Worm (Caenorhabditis elegans) whole organism, mixed stage, embryonic: Measurements from ENCODE around the gene cyp-34A6.

Experiments used
- M03D4.4 ChIP-seq: sonication (generic microtip); optimal IDR thresholded peaks from 2 replicates; lab custom pipeline; 2017; ENCODE audit warnings: mild to moderate bottlenecking, missing genetic modification characterization, missing compliant biosample characterization
- bed-3 ChIP-seq: fragments of 200-800 bp; sonication (Bioruptor generic); optimal IDR thresholded peaks from 3 replicates; lab custom pipeline; 2018; ENCODE audit warnings: mild to moderate bottlenecking, missing genetic modification characterization, moderate library complexity, missing compliant biosample characterization
- blmp-1 ChIP-seq: fragments of 150-350 bp; optimal IDR thresholded peaks from 2 replicates; lab custom pipeline; 2014; ENCODE audit warnings: missing biosample characterization, missing genetic modification characterization
- ceh-39 ChIP-seq: fragments of 150-350 bp; optimal IDR thresholded peaks from 2 replicates; lab custom pipeline; 2014; ENCODE audit warnings: missing biosample characterization, missing genetic modification characterization
- ceh-83 ChIP-seq: fragments of 200-800 bp; sonication (Bioruptor generic); optimal IDR thresholded peaks from 2 replicates; lab custom pipeline; 2018; ENCODE audit warnings: mild to moderate bottlenecking, missing genetic modification characterization, missing compliant biosample characterization
- ces-1 ChIP-seq: fragments of 150-350 bp; optimal IDR thresholded peaks from 2 replicates; lab custom pipeline; 2014; ENCODE audit warnings: missing biosample characterization, missing genetic modification reagents, missing genetic modification characterization
- drap-1 ChIP-seq: fragments of 200-800 bp; sonication (Bioruptor generic); optimal IDR thresholded peaks from 3 replicates; lab custom pipeline; 2018; ENCODE audit warnings: mild to moderate bottlenecking, missing genetic modification characterization, missing compliant biosample characterization
- elt-1 ChIP-seq: sonication (generic microtip); optimal IDR thresholded peaks from 2 replicates; lab custom pipeline; 2017; ENCODE audit warnings: missing genetic modification characterization, mild to moderate bottlenecking, missing compliant biosample characterization, antibody characterized with exemption, moderate library complexity, borderline replicate concordance; ENCODE audit not compliant: insufficient read depth
- elt-3 ChIP-seq: fragments of 150-350 bp; optimal IDR thresholded peaks from 2 replicates; lab custom pipeline; 2014; ENCODE audit warnings: missing biosample characterization, missing genetic modification characterization
- flh-1 ChIP-seq: fragments of 200-800 bp; sonication (Bioruptor generic); optimal IDR thresholded peaks from 2 replicates; lab custom pipeline; 2018; ENCODE audit warnings: mild to moderate bottlenecking, missing genetic modification characterization, moderate library complexity, missing compliant biosample characterization
- hlh-1 ChIP-seq: fragments of 150-350 bp; optimal IDR thresholded peaks from 2 replicates; lab custom pipeline; 2014; ENCODE audit warnings: missing biosample characterization, missing genetic modification reagents, missing genetic modification characterization
- lin-13 ChIP-seq: fragments of 150-350 bp; optimal IDR thresholded peaks from 2 replicates; lab custom pipeline; 2014; ENCODE audit warnings: missing biosample characterization, missing genetic modification characterization
- lin-32 ChIP-seq: fragments of 200-800 bp; sonication (Bioruptor generic); optimal IDR thresholded peaks from 2 replicates; lab custom pipeline; 2018; ENCODE audit warnings: mild to moderate bottlenecking, missing genetic modification characterization, missing compliant biosample characterization
- lsy-2 ChIP-seq: fragments of 150-350 bp; optimal IDR thresholded peaks from 2 replicates; lab custom pipeline; 2014; ENCODE audit warnings: missing biosample characterization, missing genetic modification characterization
- mab-5 ChIP-seq: fragments of 150-350 bp; optimal IDR thresholded peaks from 2 replicates; lab custom pipeline; 2014; ENCODE audit warnings: missing biosample characterization, missing genetic modification characterization
- mep-1 ChIP-seq: fragments of 150-350 bp; optimal IDR thresholded peaks from 2 replicates; lab custom pipeline; 2017; ENCODE audit warnings: missing biosample characterization, missing genetic modification reagents, missing genetic modification characterization, inconsistent platforms
- mls-2 ChIP-seq: sonication (generic microtip); optimal IDR thresholded peaks from 2 replicates; lab custom pipeline; 2016; ENCODE audit warnings: mild to moderate bottlenecking, missing genetic modification characterization, moderate library complexity, missing compliant biosample characterization
- nhr-12 ChIP-seq: fragments of 150-350 bp; optimal IDR thresholded peaks from 2 replicates; lab custom pipeline; 2014; ENCODE audit warnings: missing biosample characterization, missing genetic modification characterization
- nhr-2 ChIP-seq: fragments of 150-350 bp; optimal IDR thresholded peaks from 2 replicates; lab custom pipeline; 2014; ENCODE audit warnings: missing biosample characterization, missing genetic modification characterization
- nhr-28 ChIP-seq: fragments of 150-350 bp; optimal IDR thresholded peaks from 2 replicates; lab custom pipeline; 2014; ENCODE audit warnings: missing biosample characterization, missing genetic modification characterization
- pha-4 ChIP-seq: fragments of 150-350 bp; optimal IDR thresholded peaks from 2 replicates; lab custom pipeline; 2018; ENCODE audit warnings: missing biosample characterization, missing genetic modification reagents, missing genetic modification characterization
- sem-2 ChIP-seq: fragments of 200-800 bp; sonication (Bioruptor generic); optimal IDR thresholded peaks from 2 replicates; lab custom pipeline; 2018; ENCODE audit warnings: mild to moderate bottlenecking, missing genetic modification characterization, missing compliant biosample characterization
- snpc-4 ChIP-seq: fragments of 150-350 bp; optimal IDR thresholded peaks from 2 replicates; lab custom pipeline; 2014; ENCODE audit warnings: missing biosample characterization, missing genetic modification characterization
- sptf-1 ChIP-seq: sonication (generic microtip); optimal IDR thresholded peaks from 2 replicates; lab custom pipeline; 2017; ENCODE audit warnings: mild to moderate bottlenecking, missing genetic modification characterization, moderate library complexity, missing compliant biosample characterization
- tbx-8 ChIP-seq: fragments of 200-800 bp; sonication (Bioruptor generic); optimal IDR thresholded peaks from 2 replicates; lab custom pipeline; 2018; ENCODE audit warnings: mild to moderate bottlenecking, missing genetic modification characterization, moderate library complexity, missing compliant biosample characterization
- unc-120 ChIP-seq: sonication (generic microtip); optimal IDR thresholded peaks from 2 replicates; lab custom pipeline; 2017; ENCODE audit warnings: missing genetic modification characterization, missing compliant biosample characterization; ENCODE audit not compliant: poor library complexity, severe bottlenecking
- unc-39 ChIP-seq: fragments of 150-350 bp; optimal IDR thresholded peaks from 2 replicates; lab custom pipeline; 2014; ENCODE audit warnings: missing biosample characterization, missing genetic modification characterization
- unc-62 ChIP-seq: fragments of 150-350 bp; optimal IDR thresholded peaks from 2 replicates; lab custom pipeline; 2014; ENCODE audit warnings: missing biosample characterization, missing genetic modification reagents, missing genetic modification characterization
- zip-8 ChIP-seq: fragments of 150-350 bp; optimal IDR thresholded peaks from 2 replicates; lab custom pipeline; 2014; ENCODE audit warnings: missing biosample characterization, missing genetic modification characterization
- ztf-11 ChIP-seq: fragments of 150-350 bp; optimal IDR thresholded peaks from 2 replicates; lab custom pipeline; 2014; ENCODE audit warnings: missing biosample characterization, missing genetic modification characterization

Gene cyp-34A6

DNA sequence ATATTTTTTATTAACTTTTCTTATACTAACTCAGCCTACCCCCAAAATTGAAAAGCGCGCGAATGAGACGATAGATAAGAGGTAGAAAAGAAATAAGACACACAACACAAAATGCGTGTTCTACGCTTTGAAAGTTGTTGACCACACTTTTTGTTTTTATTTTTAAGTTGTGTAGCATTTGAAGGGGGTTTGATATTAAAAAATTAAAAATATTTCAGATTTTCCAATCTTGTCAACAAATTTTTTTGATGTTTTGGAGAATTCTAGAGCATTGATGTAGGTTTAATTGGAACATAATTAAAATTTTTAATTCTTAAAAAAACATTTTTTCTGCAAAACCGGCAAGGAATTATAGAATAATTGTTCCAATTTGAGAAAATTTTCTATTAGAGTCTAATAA lies at the start of gene cyp-34A6:
Gene cyp-34A6, minus strand, starts transcription at position 101 of the 400 bp plus-strand sequence.
- TF ChIP-seq sem-2 (GFP tag; lab: Kevin White, UChicago) (no peak), drap-1 (no peak), elt-1 (no peak), M03D4.4 (no peak), lin-13 (no peak), sptf-1 (tag; lab: Kevin White, UChicago) (no peak), ceh-83 (GFP tag; lab: Kevin White, UChicago) (no peak)
- TF ChIP-seq, all 35 proteins: peak for 0

DNA sequence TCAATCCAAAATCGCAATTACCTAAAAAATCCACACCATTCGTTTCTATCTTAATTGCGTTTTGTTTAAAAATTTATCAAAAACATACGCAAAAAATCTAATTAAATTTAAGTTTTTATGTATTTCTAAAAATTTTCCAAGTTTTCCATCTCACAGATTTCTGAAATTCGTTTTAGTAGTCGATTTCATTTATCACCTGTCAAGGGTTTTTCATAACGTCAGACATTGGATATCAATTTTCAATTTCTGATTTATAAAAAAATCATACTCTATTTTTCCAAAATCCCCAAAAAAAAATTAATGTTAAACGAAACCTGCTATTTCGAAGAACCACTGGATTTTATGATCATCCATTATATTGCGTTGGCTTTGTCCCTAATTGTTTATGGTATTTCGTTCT lies 49.0 kb upstream of the cyp-34A6 start, which contains the start of gene srh-4:
Gene srh-4, plus strand, starts transcription at position 301 of the 400 bp plus-strand sequence.
- TF ChIP-seq lsy-2 (tag; lab: Kevin White, UChicago) (no peak), sptf-1 (tag; lab: Kevin White, UChicago) (no peak), zip-8 (no peak), nhr-12 (tag; lab: Kevin White, UChicago) (no peak), nhr-2 (tag; lab: Kevin White, UChicago) (no peak), M03D4.4 (no peak)
- TF ChIP-seq, all 35 proteins: peak for 0

DNA sequence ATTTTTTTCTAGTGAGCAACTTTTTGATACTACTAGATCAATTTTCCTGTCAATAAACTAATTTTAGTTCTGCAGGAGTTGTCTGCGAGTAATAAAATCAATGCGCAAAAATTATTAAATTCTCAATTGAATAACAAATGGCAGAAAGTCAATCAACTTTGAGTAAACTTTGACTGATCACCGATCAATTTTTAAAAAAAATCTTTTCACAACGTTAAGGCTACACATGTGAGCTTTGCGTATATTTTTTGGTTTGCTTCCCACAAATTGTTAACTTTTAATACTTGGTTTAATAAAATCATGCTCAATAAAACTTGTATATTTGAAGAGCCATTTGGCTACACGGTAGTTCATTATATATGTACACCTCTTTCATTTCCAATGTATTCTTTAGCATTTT lies 46.8 kb upstream of the cyp-34A6 start, which contains the start of gene srh-7:
Gene srh-7, plus strand, starts transcription at position 301 of the 400 bp plus-strand sequence.
- TF ChIP-seq nhr-2 (tag; lab: Kevin White, UChicago), result no peak
- no peak for TF ChIP-seq flh-1
- TF ChIP-seq elt-3, result no peak
- TF ChIP-seq unc-39 (tag; lab: Kevin White, UChicago), result no peak
- no peak for TF ChIP-seq hlh-1
- TF ChIP-seq nhr-28 (tag; lab: Kevin White, UChicago), result no peak
- no peak for TF ChIP-seq pha-4
- no peak for TF ChIP-seq bed-3
- TF ChIP-seq ceh-39 (tag; lab: Kevin White, UChicago), result no peak
- TF ChIP-seq elt-1, result no peak
- TF ChIP-seq lin-32, result no peak

DNA sequence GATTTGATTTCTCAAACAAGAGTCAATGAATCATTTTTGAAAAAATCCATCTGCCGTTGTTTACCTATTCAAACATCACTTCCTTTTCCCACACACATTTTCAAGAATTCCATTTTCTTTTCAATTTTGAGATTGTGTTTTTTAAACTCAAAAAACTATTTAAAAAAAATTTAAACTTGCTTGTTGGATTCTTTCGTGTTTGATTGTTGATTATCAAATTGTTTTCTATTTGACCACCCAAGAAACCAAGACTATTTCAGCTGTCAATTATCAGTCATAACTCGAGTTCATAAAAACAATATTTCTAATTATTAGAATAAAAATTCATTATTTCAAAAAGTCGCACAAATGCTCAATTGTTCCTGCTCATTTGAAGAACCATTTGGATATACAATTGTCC lies 44.1 kb upstream of the cyp-34A6 start, which contains the start of gene srh-8:
Gene srh-8, plus strand, starts transcription at position 301 of the 400 bp plus-strand sequence.
- no peak for TF ChIP-seq mep-1 (tag; lab: Kevin White, UChicago)
- TF ChIP-seq lin-32, result no peak
- TF ChIP-seq bed-3, result no peak
- TF ChIP-seq nhr-12 (tag; lab: Kevin White, UChicago), result no peak
- TF ChIP-seq tbx-8, result no peak
- no peak for TF ChIP-seq pha-4
- no peak for TF ChIP-seq sptf-1 (tag; lab: Kevin White, UChicago)
- TF ChIP-seq hlh-1, result no peak
- no peak for TF ChIP-seq unc-39 (tag; lab: Kevin White, UChicago)
- no peak for TF ChIP-seq lsy-2 (tag; lab: Kevin White, UChicago)
- no peak for TF ChIP-seq flh-1
- no peak for TF ChIP-seq M03D4.4
- TF ChIP-seq ces-1 (GFP tag; lab: Kevin White, UChicago), result no peak
- no peak for TF ChIP-seq snpc-4 (tag; lab: Kevin White, UChicago)
- TF ChIP-seq sem-2 (GFP tag; lab: Kevin White, UChicago), result no peak
- TF ChIP-seq unc-120, result no peak
- TF ChIP-seq, all 35 proteins: peak for 0

DNA sequence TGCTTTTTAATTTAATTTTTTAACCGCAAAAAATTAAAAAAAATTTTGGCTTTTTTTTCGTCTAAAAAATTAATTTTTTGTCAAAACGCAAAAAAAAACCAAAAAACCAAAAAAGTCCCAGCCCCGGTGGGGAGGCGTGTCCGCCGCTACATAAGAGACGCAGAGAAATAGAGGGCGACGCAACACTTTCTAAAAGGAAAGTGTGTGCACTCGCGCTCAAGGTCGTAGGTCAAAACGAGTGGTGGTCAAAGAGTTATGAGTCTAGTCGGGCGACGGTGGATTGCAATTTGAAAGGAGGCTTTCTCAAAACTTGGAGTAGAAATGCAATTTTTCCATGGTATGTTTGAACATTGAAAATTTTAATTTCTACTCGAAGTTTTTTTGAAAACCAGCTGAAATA lies 43.4 kb upstream of the cyp-34A6 start:
- TF ChIP-seq mab-5, result no peak
- TF ChIP-seq hlh-1, result no peak
- no peak for TF ChIP-seq elt-3
- TF ChIP-seq unc-39 (tag; lab: Kevin White, UChicago), result no peak

DNA sequence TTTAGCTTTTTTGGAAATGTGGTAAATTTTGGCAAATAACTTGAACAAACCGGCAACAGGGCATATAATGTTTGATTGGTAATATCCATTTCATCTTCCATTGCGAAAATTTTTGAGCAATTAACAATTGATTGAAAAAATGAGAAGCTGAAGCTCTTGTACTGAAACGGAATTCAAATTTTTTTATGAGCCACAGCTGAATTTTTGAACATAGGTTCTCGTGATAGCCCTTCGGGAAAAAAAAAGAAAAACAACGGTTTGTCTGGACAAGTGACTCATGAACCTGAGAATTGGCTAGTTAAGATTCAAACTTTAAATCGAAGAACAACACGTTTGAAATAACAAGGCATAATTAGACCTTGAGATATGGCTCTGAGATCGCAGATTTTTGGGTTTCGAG lies 34.7 kb upstream of the cyp-34A6 start, which contains the start of gene srx-62:
Gene srx-62, minus strand, starts transcription at position 101 of the 400 bp plus-strand sequence.
- TF ChIP-seq drap-1 (no peak), M03D4.4 (no peak), unc-62 (no peak), lin-13 (no peak), mls-2 (no peak), blmp-1 (tag; lab: Kevin White, UChicago) (no peak), flh-1 (no peak), unc-39 (tag; lab: Kevin White, UChicago) (no peak), sptf-1 (tag; lab: Kevin White, UChicago) (no peak), ztf-11 (no peak), sem-2 (GFP tag; lab: Kevin White, UChicago) (no peak), nhr-2 (tag; lab: Kevin White, UChicago) (no peak)
